Fruit fly (Drosophila melanogaster): ENCODE results near the gene CG8607.
A peak's percentile ranks its signal among the peaks of the same experiment; 100 is the strongest.

dm6 chr3L:7344965-7345427 is 25.1 kb downstream of the CG8607 start, which contains the start of gene Cln7:
- TF ChIP-seq CG7045 (GFP tag; optimal IDR thresholded peaks at IDR 0.05), result peak; percentile 60
- peak; percentile 80 for TF ChIP-seq Clk (GFP tag; optimal IDR thresholded peaks at IDR 0.05)
- peak; percentile 52 for TF ChIP-seq CG1620 (GFP tag; optimal IDR thresholded peaks at IDR 0.05)
- peak; percentile 80 for TF ChIP-seq CG33017 (tag; optimal IDR thresholded peaks at IDR 0.05)
- TF ChIP-seq cic (GFP tag; optimal IDR thresholded peaks at IDR 0.05), result peak; percentile 97
- TF ChIP-seq kay (GFP tag; ENCODE audit: borderline replicate concordance), result no peak
- TF ChIP-seq bab1 (GFP tag; optimal IDR thresholded peaks at IDR 0.05), result peak; percentile 96
- TF ChIP-seq CG5204 (GFP tag; optimal IDR thresholded peaks at IDR 0.05), result no peak

Data from whole organism, adult.